Fruit fly (Drosophila melanogaster): Measurements from ENCODE around the gene mtm.

The mtm gene

DNA sequence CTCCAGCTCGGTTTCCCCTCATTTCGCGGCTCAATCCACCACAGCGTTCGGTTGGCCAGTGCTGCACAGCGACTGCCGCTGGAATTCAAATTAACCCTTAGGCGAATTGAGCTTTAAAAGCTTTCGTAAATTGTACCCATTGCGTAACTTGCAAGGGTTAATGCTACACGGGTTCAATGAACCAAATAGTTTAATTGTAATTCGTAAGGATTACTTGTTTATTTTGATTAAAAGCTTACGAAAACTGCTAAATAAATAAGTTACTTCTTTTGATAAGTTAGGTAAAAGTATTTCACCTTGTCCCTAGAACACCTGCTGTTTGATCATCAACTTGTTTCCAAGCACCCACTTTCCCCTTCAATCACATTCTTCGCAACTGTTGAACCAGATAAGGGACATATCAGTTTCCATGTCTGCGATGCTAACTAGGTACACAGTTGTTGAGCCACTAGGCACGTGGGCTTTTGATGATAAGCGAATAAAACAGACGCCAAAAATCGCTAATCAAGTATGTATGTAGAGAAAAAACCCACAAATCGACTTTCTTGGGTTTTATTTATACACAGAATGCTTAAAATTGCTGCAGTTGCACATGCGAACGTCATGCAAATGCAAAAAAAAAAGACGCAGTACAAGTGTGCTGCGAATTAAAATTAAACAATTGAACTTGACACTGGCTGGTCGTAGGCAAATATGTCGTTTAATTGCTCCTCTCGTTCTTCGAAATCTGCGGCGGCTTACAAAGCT lies 9.3 kb upstream of the mtm start, which contains the start of gene Pfas (continued):
- TF ChIP-seq CG17829 (tag; optimal IDR thresholded peaks at IDR 0.05): peak; percentile 19
- no peak for TF ChIP-seq BtbVII (GFP tag; optimal IDR thresholded peaks at IDR 0.05)
- TF ChIP-seq lbe (GFP tag; optimal IDR thresholded peaks at IDR 0.05): peak; percentile 35
- TF ChIP-seq Max (GFP tag; optimal IDR thresholded peaks at IDR 0.05): peak; percentile 33
- TF ChIP-seq NfI (GFP tag; optimal IDR thresholded peaks at IDR 0.05): peak; percentile 63
- peak; percentile 69 for TF ChIP-seq CG13624 (GFP tag; optimal IDR thresholded peaks at IDR 0.05)
- no peak for TF ChIP-seq pum (GFP tag; optimal IDR thresholded peaks at IDR 0.05)
- peak; percentile 52 for TF ChIP-seq Camta (GFP tag; optimal IDR thresholded peaks at IDR 0.05)
- no peak for TF ChIP-seq twi (tag; optimal IDR thresholded peaks at IDR 0.05)
- TF ChIP-seq Hr51 (GFP tag; optimal IDR thresholded peaks at IDR 0.05): peak in 1 of 2 experiments; percentile 11
- TF ChIP-seq Hand (GFP tag; optimal IDR thresholded peaks at IDR 0.05): peak; percentile 23
- TF ChIP-seq tin (GFP tag; optimal IDR thresholded peaks at IDR 0.05): peak; percentile 5
- peak; percentile 64 for TF ChIP-seq ranshi (GFP tag; IDR thresholded peaks at IDR 0.05)
- TF ChIP-seq crp (GFP tag; optimal IDR thresholded peaks at IDR 0.05): peak in 1 of 2 experiments; percentile 19
- no peak for TF ChIP-seq Sox100B (GFP tag; optimal IDR thresholded peaks at IDR 0.05)
- TF ChIP-seq CG3281 (GFP tag; optimal IDR thresholded peaks at IDR 0.05): peak; percentile 73
- no peak for TF ChIP-seq CG6272 (GFP tag; IDR thresholded peaks at IDR 0.05)
- TF ChIP-seq CG10979 (tag; optimal IDR thresholded peaks at IDR 0.05): peak; percentile 22
- TF ChIP-seq pzg (GFP tag; optimal IDR thresholded peaks at IDR 0.05): peak; percentile 65
- no peak for TF ChIP-seq CG6854 (GFP tag; optimal IDR thresholded peaks at IDR 0.05)
- no peak for TF ChIP-seq CG8478 (optimal IDR thresholded peaks at IDR 0.05)
- peak; percentile 64 for TF ChIP-seq fu2 (GFP tag; optimal IDR thresholded peaks at IDR 0.05)
- TF ChIP-seq CG32532 (GFP tag; IDR thresholded peaks at IDR 0.05): peak; percentile 77
- peak; percentile 55 for TF ChIP-seq CG7839 (tag; optimal IDR thresholded peaks at IDR 0.05)
- TF ChIP-seq Rfx (GFP tag; IDR thresholded peaks at IDR 0.05): peak; percentile 77
- TF ChIP-seq CG7786 (GFP tag; optimal IDR thresholded peaks at IDR 0.05): peak; percentile 56
- TF ChIP-seq CG30403 (GFP tag; optimal IDR thresholded peaks at IDR 0.05): peak; percentile 66
- TF ChIP-seq HLH54F (GFP tag; optimal IDR thresholded peaks at IDR 0.05): peak; percentile 72
- peak in 1 of 2 experiments; percentile 7 for TF ChIP-seq chif (GFP tag; optimal IDR thresholded peaks at IDR 0.05)
- peak; percentile 27 for TF ChIP-seq CG4328 (GFP tag; optimal IDR thresholded peaks at IDR 0.05)
- no peak for TF ChIP-seq CG8290 (GFP tag; optimal IDR thresholded peaks at IDR 0.05)
- peak in 1 of 2 experiments; percentile 89 for TF ChIP-seq CG8290 (tag; optimal IDR thresholded peaks at IDR 0.05)
- no peak for TF ChIP-seq HLH3B (GFP tag; IDR thresholded peaks at IDR 0.05)
- TF ChIP-seq CG11456 (GFP tag; IDR thresholded peaks at IDR 0.05): 0 out of 3 replicates have a peak, but pooled peaks have one; percentile 34
- TF ChIP-seq CG12071 (GFP tag; optimal IDR thresholded peaks at IDR 0.05): peak; percentile 31
- TF ChIP-seq CG3726 (GFP tag; IDR thresholded peaks at IDR 0.05): peak; percentile 41; the same call in 1 of the 3 replicates
- 0 out of 2 replicates have a peak, but pooled peaks have one; percentile 31 for TF ChIP-seq al (GFP tag; IDR thresholded peaks at IDR 0.05)
- TF ChIP-seq chn (GFP tag; optimal IDR thresholded peaks at IDR 0.05): peak; percentile 14
- TF ChIP-seq CG1233 (GFP tag; optimal IDR thresholded peaks at IDR 0.05): peak; percentile 54
- peak; percentile 73 for TF ChIP-seq Dek (tag; optimal IDR thresholded peaks at IDR 0.05)
- TF ChIP-seq ems (GFP tag; optimal IDR thresholded peaks at IDR 0.05): peak; percentile 41
- TF ChIP-seq gro (GFP tag; optimal IDR thresholded peaks at IDR 0.05): peak; percentile 84
- TF ChIP-seq CoRest (tag; optimal IDR thresholded peaks at IDR 0.05): peak; percentile 59
- peak; percentile 37 for TF ChIP-seq CG33213 (GFP tag; optimal IDR thresholded peaks at IDR 0.05)
- no peak for TF ChIP-seq CG8359 (GFP tag; optimal IDR thresholded peaks at IDR 0.05; ENCODE audit: borderline replicate concordance)
- peak; percentile 27 for TF ChIP-seq repo (GFP tag; optimal IDR thresholded peaks at IDR 0.05)
- TF ChIP-seq CG10209 (GFP tag; optimal IDR thresholded peaks at IDR 0.05): peak; percentile 41
- TF ChIP-seq p53 (GFP tag; optimal IDR thresholded peaks at IDR 0.05): no peak
- no peak for TF ChIP-seq pan (optimal IDR thresholded peaks at IDR 0.05)
- TF ChIP-seq pan (GFP tag; optimal IDR thresholded peaks at IDR 0.05 in 1 of 2, IDR thresholded peaks at IDR 0.05 in 1 of 2): peak in 1 of 2 experiments; percentile 49

Data from whole organism, embryonic.